Worm (Caenorhabditis elegans): ENCODE results near the gene sdz-33.

Gene sdz-33

DNA sequence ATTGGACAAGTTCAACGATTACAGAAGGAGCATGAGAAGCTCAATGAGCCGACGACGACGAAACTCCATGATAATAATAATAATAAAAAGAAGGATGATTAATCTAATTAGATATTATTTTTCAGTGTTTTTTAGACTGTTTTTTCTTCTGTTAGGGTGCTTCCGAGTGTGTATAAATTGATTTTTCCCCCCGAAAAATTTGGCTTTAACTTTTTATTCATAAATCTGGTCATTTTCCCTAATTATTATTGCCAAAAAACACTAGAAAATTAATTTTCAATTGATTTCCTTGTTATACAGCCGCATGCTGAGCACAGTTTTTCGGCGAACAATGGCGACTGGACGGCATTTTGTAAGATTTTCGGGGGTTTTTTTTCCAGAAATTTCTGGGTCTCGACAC is 16.3 kb downstream of the sdz-33 start, which contains the start of gene nft-1:
Gene nft-1, plus strand, starts transcription at position 301 of the 400 bp plus-strand sequence.
- TF ChIP-seq lin-39 (tag; optimal IDR thresholded peaks at IDR 0.05), result no peak
- no peak for TF ChIP-seq elt-3 (tag; optimal IDR thresholded peaks at IDR 0.05)
- TF ChIP-seq dmd-4 (tag; optimal IDR thresholded peaks at IDR 0.05), result no peak

ce11 chrIII:11930899-11931298 is 23.6 kb downstream of the sdz-33 start:
- TF ChIP-seq nhr-12 (tag; optimal IDR thresholded peaks at IDR 0.05) (no peak), mbf-1 (tag; optimal IDR thresholded peaks at IDR 0.05) (no peak), sma-3 (GFP tag; optimal IDR thresholded peaks at IDR 0.05) (no peak), nhr-129 (tag; optimal IDR thresholded peaks at IDR 0.05) (no peak), unc-39 (tag; optimal IDR thresholded peaks at IDR 0.05) (no peak), ceh-82 (tag; optimal IDR thresholded peaks at IDR 0.05) (no peak), mdl-1 (tag; optimal IDR thresholded peaks at IDR 0.05) (no peak), unc-62 (GFP tag; optimal IDR thresholded peaks at IDR 0.05) (no peak), nhr-237 (tag; optimal IDR thresholded peaks at IDR 0.05) (no peak), nhr-6 (tag; optimal IDR thresholded peaks at IDR 0.05) (no peak), crh-2 (tag; optimal IDR thresholded peaks at IDR 0.05) (no peak)

DNA sequence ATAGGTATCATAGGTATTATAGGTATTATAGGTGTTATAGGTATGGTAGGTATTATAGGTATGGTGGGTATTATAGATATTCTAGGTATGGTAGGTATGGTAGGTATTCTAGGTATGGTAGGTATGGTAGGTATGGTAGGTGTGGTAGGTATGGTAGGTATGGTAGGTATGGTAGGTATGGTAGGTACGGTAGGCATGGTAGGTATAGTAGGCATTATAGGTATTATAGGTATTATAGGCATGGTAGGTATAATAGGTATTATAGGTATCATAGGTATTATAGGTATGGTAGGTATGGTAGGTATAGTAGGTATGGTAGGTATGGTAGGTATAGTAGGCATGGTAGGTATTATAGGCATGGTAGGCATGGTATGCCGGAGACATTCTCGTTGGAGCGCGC is 24.7 kb downstream of the sdz-33 start:
- no peak for TF ChIP-seq fos-1 (tag; optimal IDR thresholded peaks at IDR 0.05)
- TF ChIP-seq ama-1 (optimal IDR thresholded peaks at IDR 0.05), result no peak
- TF ChIP-seq unc-55 (GFP tag; optimal IDR thresholded peaks at IDR 0.05), result no peak
- no peak for TF ChIP-seq nhr-21 (tag; optimal IDR thresholded peaks at IDR 0.05)
- TF ChIP-seq ZK546.5 (tag; optimal IDR thresholded peaks at IDR 0.05), result no peak
- TF ChIP-seq nhr-23 (tag; optimal IDR thresholded peaks at IDR 0.05), result no peak
- TF ChIP-seq nhr-6 (tag; optimal IDR thresholded peaks at IDR 0.05), result no peak
- TF ChIP-seq lin-13 (GFP tag; optimal IDR thresholded peaks at IDR 0.05), result no peak

DNA sequence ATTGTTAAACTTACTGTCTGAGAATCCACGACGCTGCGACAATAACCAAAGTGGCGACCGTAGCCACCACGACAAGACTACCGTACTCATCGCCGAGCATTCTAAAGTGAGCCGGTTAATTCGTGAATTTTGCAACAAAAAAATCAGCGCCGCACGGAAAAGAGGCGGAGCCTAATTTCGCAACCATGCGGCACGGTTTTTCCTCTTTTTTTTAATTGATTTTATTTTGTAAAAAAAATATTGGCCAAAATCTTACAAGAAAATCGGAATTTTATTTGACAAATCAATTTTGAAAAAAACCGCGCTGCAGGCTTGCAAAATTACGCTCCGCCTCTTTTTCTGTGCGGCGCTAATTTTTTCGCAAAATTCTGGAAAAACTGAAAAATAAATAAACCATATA is 26.3 kb downstream of the sdz-33 start, which contains the start of gene dolk-1:
Gene dolk-1, minus strand, starts transcription at position 101 of the 400 bp plus-strand sequence.
- no peak for TF ChIP-seq mbf-1 (tag; optimal IDR thresholded peaks at IDR 0.05)
- no peak for TF ChIP-seq fos-1 (tag; optimal IDR thresholded peaks at IDR 0.05)
- TF ChIP-seq Y55F3AM.14 (GFP tag; optimal IDR thresholded peaks at IDR 0.05), result no peak
- no peak for TF ChIP-seq egl-27 (tag; optimal IDR thresholded peaks at IDR 0.05)
- TF ChIP-seq R02D3.7 (tag; optimal IDR thresholded peaks at IDR 0.05), result no peak
- TF ChIP-seq ztf-4 (tag; optimal IDR thresholded peaks at IDR 0.05), result no peak
- no peak for TF ChIP-seq mab-5 (tag; optimal IDR thresholded peaks at IDR 0.05)
- no peak for TF ChIP-seq unc-62 (GFP tag; optimal IDR thresholded peaks at IDR 0.05)
- TF ChIP-seq nhr-12 (tag; optimal IDR thresholded peaks at IDR 0.05), result no peak
- TF ChIP-seq ceh-16 (tag; optimal IDR thresholded peaks at IDR 0.05), result no peak
- TF ChIP-seq F13H6.1 (tag; optimal IDR thresholded peaks at IDR 0.05), result no peak
- no peak for TF ChIP-seq lin-39 (tag; optimal IDR thresholded peaks at IDR 0.05)
- no peak for TF ChIP-seq nhr-129 (tag; optimal IDR thresholded peaks at IDR 0.05)
- TF ChIP-seq nhr-77 (tag; optimal IDR thresholded peaks at IDR 0.05), result no peak
- no peak for TF ChIP-seq blmp-1 (tag; optimal IDR thresholded peaks at IDR 0.05; ENCODE audit: insufficient read depth)

DNA sequence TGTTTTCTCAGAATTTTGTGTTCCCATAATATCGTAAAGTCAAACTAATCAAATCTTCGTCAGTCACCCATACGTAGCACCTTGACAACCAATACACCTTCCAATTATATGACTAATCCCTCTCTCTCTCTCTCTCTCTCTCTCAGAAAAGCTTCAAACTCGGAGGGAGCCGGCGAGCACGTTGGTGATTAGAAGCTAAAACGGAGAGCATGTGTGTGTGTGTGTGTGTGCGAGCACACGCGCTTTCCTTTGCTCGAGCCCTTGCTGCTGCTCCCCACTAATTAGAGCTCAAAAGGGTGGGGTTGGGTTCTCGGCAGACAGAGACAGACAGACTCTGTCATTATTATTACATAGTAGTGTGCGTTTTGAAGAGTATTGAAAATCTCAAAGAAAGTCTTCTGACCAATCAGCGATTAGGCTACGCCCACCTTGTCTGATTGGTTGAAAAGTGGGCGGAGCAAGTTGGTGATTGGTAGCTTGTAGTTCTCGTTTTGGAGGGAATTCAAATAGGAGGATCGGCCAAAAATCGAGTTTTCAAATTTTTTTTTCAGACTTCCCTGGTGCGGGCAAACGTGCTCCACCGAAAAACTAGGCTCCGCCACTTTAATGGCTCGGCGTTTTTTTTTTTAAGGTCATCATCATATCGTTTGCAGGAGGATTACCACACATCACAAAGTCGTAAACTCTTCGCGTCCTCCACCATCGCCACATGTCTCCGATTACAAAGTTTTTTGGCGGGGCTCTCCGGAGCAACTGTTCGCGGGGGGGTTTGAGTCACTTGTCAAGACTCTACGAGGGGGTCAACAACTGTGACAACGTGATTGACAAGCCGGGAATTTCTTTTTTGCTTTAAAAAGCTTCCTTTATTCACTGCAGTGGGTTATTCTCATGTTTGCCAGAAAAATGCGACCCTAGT is 28.0 kb downstream of the sdz-33 start:
- TF ChIP-seq sem-4 (tag; optimal IDR thresholded peaks at IDR 0.05) (peak; percentile 30), C34F6.9 (tag; optimal IDR thresholded peaks at IDR 0.05) (peak; percentile 14), sma-9 (GFP tag; optimal IDR thresholded peaks at IDR 0.05) (peak; percentile 31), sma-9 (tag; optimal IDR thresholded peaks at IDR 0.05) (no peak), lsy-2 (tag; optimal IDR thresholded peaks at IDR 0.05) (peak in 1 of 2 experiments; percentile 9), nhr-21 (tag; optimal IDR thresholded peaks at IDR 0.05) (peak; percentile 8), crh-2 (tag; optimal IDR thresholded peaks at IDR 0.05) (no peak), F13H6.1 (tag; optimal IDR thresholded peaks at IDR 0.05) (peak; percentile 7), zag-1 (tag; optimal IDR thresholded peaks at IDR 0.05) (no peak), Y55F3AM.14 (GFP tag; optimal IDR thresholded peaks at IDR 0.05) (peak; percentile 10), mdl-1 (tag; optimal IDR thresholded peaks at IDR 0.05) (peak in 1 of 2 experiments; percentile 2), nhr-23 (tag; optimal IDR thresholded peaks at IDR 0.05) (no peak)
